Worm (Caenorhabditis elegans) whole organism, young adult: ENCODE measurements around the gene B0222.15.

ENCODE experiments used
- B0261.1 ChIP-seq: sonication (generic microtip); optimal IDR thresholded peaks from 2 replicates; lab custom pipeline; 2016; ENCODE audit warnings: mild to moderate bottlenecking, missing genetic modification characterization, moderate library complexity, missing compliant biosample characterization
- F52B5.7 ChIP-seq: sonication (generic microtip); optimal IDR thresholded peaks from 2 replicates; lab custom pipeline; 2016; ENCODE audit warnings: mild to moderate bottlenecking, missing genetic modification characterization, missing compliant biosample characterization
- F57A8.1 ChIP-seq: fragments of 200-800 bp; sonication (Bioruptor generic); optimal IDR thresholded peaks from 2 replicates; lab custom pipeline; 2018; ENCODE audit warnings: mild to moderate bottlenecking, missing genetic modification characterization, moderate library complexity, missing compliant biosample characterization
- F57C9.4 ChIP-seq: sonication (generic microtip); optimal IDR thresholded peaks from 2 replicates; lab custom pipeline; 2017; ENCODE audit warnings: mild to moderate bottlenecking, missing genetic modification characterization, missing compliant biosample characterization
- K12H6.12 ChIP-seq: fragments of 200-800 bp; sonication (Bioruptor generic); optimal IDR thresholded peaks from 2 replicates; lab custom pipeline; 2018; ENCODE audit warnings: mild to moderate bottlenecking, missing genetic modification characterization, missing compliant biosample characterization
- Y95B8A.8 ChIP-seq: fragments of 200-800 bp; sonication (Bioruptor generic); IDR thresholded peaks from 2 replicates; pipeline ENCODE4 v1.3.6; 2022; ENCODE audit warnings: missing genetic modification reagents, missing genetic modification characterization, missing compliant biosample characterization
- ZK185.1 ChIP-seq: sonication (generic microtip); optimal IDR thresholded peaks from 2 replicates; lab custom pipeline; 2016; ENCODE audit warnings: mild to moderate bottlenecking, missing genetic modification characterization, missing compliant biosample characterization; ENCODE audit not compliant: poor library complexity, severe bottlenecking
- aptf-2 ChIP-seq: fragments of 200-800 bp; sonication (Bioruptor generic); conservative IDR thresholded peaks from 2 replicates; pipeline ENCODE4 v1.3.6; 2022; ENCODE audit warnings: missing genetic modification reagents, missing genetic modification characterization, missing compliant biosample characterization
- atf-7 ChIP-seq: sonication (generic microtip); optimal IDR thresholded peaks from 2 replicates; lab custom pipeline; 2017; ENCODE audit warnings: mild to moderate bottlenecking, missing genetic modification characterization, missing compliant biosample characterization
- cebp-1 ChIP-seq, 2 experiments: fragments of 200-800 bp in 1 of 2; sonication (Bioruptor generic) in 1 of 2; sonication (generic microtip) in 1 of 2; IDR thresholded peaks in 1 of 2; optimal IDR thresholded peaks in 1 of 2; 2 replicates each; pipeline versions ENCODE4 v1.3.6 to Lab custom; 2017 to 2022; ENCODE audit warnings: missing compliant biosample characterization in 2 of 2, missing genetic modification characterization in 2 of 2, mild to moderate bottlenecking in 1 of 2, missing genetic modification reagents in 1 of 2, moderate library complexity in 1 of 2
- ceh-100 ChIP-seq: fragments of 200-800 bp; sonication (Bioruptor generic); IDR thresholded peaks from 2 replicates; pipeline ENCODE4 v1.3.6; 2022; ENCODE audit warnings: missing genetic modification reagents, missing genetic modification characterization, missing compliant biosample characterization
- ceh-40 ChIP-seq: fragments of 200-800 bp; sonication (Bioruptor generic); IDR thresholded peaks from 2 replicates; pipeline ENCODE4 v1.3.6; 2022; ENCODE audit warnings: missing genetic modification characterization, missing compliant biosample characterization
- efl-1 ChIP-seq: fragments of 150-350 bp; optimal IDR thresholded peaks from 2 replicates; lab custom pipeline; 2014; ENCODE audit warnings: missing biosample characterization, missing genetic modification reagents, missing genetic modification characterization
- egl-44 ChIP-seq: fragments of 200-800 bp; sonication (Bioruptor generic); IDR thresholded peaks from 2 replicates; pipeline ENCODE4 v1.3.6; 2022; ENCODE audit warnings: missing genetic modification reagents, missing genetic modification characterization, missing compliant biosample characterization
- ets-4 ChIP-seq: fragments of 200-800 bp; sonication (Bioruptor generic); optimal IDR thresholded peaks from 2 replicates; lab custom pipeline; 2018; ENCODE audit warnings: mild to moderate bottlenecking, missing genetic modification characterization, missing compliant biosample characterization
- hmg-1.2 ChIP-seq: fragments of 200-800 bp; sonication (Bioruptor generic); IDR thresholded peaks from 2 replicates; pipeline ENCODE4 v1.3.6; 2022; ENCODE audit warnings: missing genetic modification reagents, missing genetic modification characterization, missing compliant biosample characterization
- hmg-20 ChIP-seq: fragments of 200-800 bp; sonication (Bioruptor generic); IDR thresholded peaks from 2 replicates; pipeline ENCODE4 v1.3.6; 2022; ENCODE audit warnings: missing genetic modification reagents, missing genetic modification characterization, missing compliant biosample characterization
- let-607 ChIP-seq, 2 experiments: fragments of 200-800 bp in 1 of 2; sonication (Bioruptor generic) in 1 of 2; sonication (generic microtip) in 1 of 2; optimal IDR thresholded peaks; 2 replicates each; lab custom pipeline; 2016 to 2018; ENCODE audit warnings: mild to moderate bottlenecking in 2 of 2, missing compliant biosample characterization in 2 of 2, missing genetic modification characterization in 2 of 2, moderate library complexity in 2 of 2, missing genotype in 1 of 2
- lin-40 ChIP-seq: sonication (generic microtip); optimal IDR thresholded peaks from 2 replicates; lab custom pipeline; 2016; ENCODE audit warnings: missing genetic modification characterization, mild to moderate bottlenecking, missing compliant biosample characterization, missing genotype, missing genetic modification reagents
- lin-54 ChIP-seq: fragments of 200-800 bp; sonication (Bioruptor generic); optimal IDR thresholded peaks from 2 replicates; lab custom pipeline; 2018; ENCODE audit warnings: mild to moderate bottlenecking, missing genetic modification characterization, missing compliant biosample characterization
- madf-8 ChIP-seq: fragments of 200-800 bp; sonication (Bioruptor generic); conservative IDR thresholded peaks from 2 replicates; pipeline ENCODE4 v1.3.6; 2022; ENCODE audit warnings: missing genetic modification reagents, missing genetic modification characterization, missing compliant biosample characterization
- nfya-2 ChIP-seq: fragments of 200-800 bp; sonication (Bioruptor generic); IDR thresholded peaks from 2 replicates; pipeline ENCODE4 v1.3.6; 2022; ENCODE audit warnings: missing genetic modification reagents, missing genetic modification characterization, missing compliant biosample characterization
- nfyb-1 ChIP-seq: fragments of 200-800 bp; sonication (Bioruptor generic); IDR thresholded peaks from 2 replicates; pipeline ENCODE4 v1.3.6; 2022; ENCODE audit warnings: missing genetic modification reagents, missing genetic modification characterization, missing compliant biosample characterization
- nhr-179 ChIP-seq: sonication (generic microtip); optimal IDR thresholded peaks from 2 replicates; lab custom pipeline; 2016; ENCODE audit warnings: mild to moderate bottlenecking, missing genetic modification characterization, missing compliant biosample characterization
- nhr-27 ChIP-seq: fragments of 200-800 bp; sonication (Bioruptor generic); optimal IDR thresholded peaks from 2 replicates; lab custom pipeline; 2018; ENCODE audit warnings: mild to moderate bottlenecking, missing genetic modification characterization, moderate library complexity, missing compliant biosample characterization
- nhr-80 ChIP-seq: sonication (generic microtip); optimal IDR thresholded peaks from 2 replicates; lab custom pipeline; 2016; ENCODE audit warnings: missing genetic modification characterization, missing compliant biosample characterization
- rcor-1 ChIP-seq: fragments of 200-800 bp; sonication (Bioruptor generic); IDR thresholded peaks from 2 replicates; pipeline ENCODE4 v1.3.6; 2022; ENCODE audit warnings: missing genetic modification reagents, missing genetic modification characterization, missing compliant biosample characterization
- rpc-1 ChIP-seq, 2 experiments: fragments of 150-350 bp in 1 of 2; sonication (generic microtip) in 1 of 2; optimal IDR thresholded peaks; 2 replicates each; lab custom pipeline; 2014 to 2018; ENCODE audit warnings: missing biosample characterization in 1 of 2, missing genetic modification characterization in 1 of 2, missing genetic modification reagents in 1 of 2, missing genotype in 1 of 2
- sdz-38 ChIP-seq: sonication (generic microtip); optimal IDR thresholded peaks from 2 replicates; lab custom pipeline; 2016; ENCODE audit warnings: missing genotype, missing genetic modification characterization, missing compliant biosample characterization
- sea-2 ChIP-seq: fragments of 200-800 bp; sonication (Bioruptor generic); IDR thresholded peaks from 2 replicates; pipeline ENCODE4 v1.3.6; 2022; ENCODE audit warnings: missing genetic modification characterization, missing compliant biosample characterization
- snpc-1.3 ChIP-seq: sonication (generic microtip); optimal IDR thresholded peaks from 2 replicates; lab custom pipeline; 2017; ENCODE audit warnings: missing genetic modification characterization, mild to moderate bottlenecking, missing compliant biosample characterization, antibody characterized with exemption, moderate library complexity, missing genotype, missing genetic modification reagents; ENCODE audit not compliant: insufficient read depth
- snpc-4 ChIP-seq, 5 experiments: fragments of 150-350 bp in 1 of 5; sonication (generic microtip) in 4 of 5; optimal IDR thresholded peaks; 2 replicates each; lab custom pipeline; 2014 to 2018; ENCODE audit warnings: missing genetic modification characterization in 5 of 5, missing biosample characterization in 3 of 5, antibody characterized with exemption in 2 of 5, mild to moderate bottlenecking in 2 of 5, missing compliant biosample characterization in 2 of 5, missing genotype in 2 of 5, moderate library complexity in 2 of 5, missing genetic modification reagents in 1 of 5
- somi-1 ChIP-seq: fragments of 200-800 bp; sonication (Bioruptor generic); optimal IDR thresholded peaks from 2 replicates; lab custom pipeline; 2018; ENCODE audit warnings: mild to moderate bottlenecking, missing genetic modification characterization, missing compliant biosample characterization
- tbp1 ChIP-seq: fragments of 200-800 bp; sonication (Bioruptor generic); optimal IDR thresholded peaks from 2 replicates; lab custom pipeline; 2018; ENCODE audit warnings: mild to moderate bottlenecking, missing genetic modification characterization, missing compliant biosample characterization
- unc-130 ChIP-seq: sonication (generic microtip); optimal IDR thresholded peaks from 2 replicates; lab custom pipeline; 2016; ENCODE audit warnings: missing genetic modification reagents, missing genetic modification characterization, missing compliant biosample characterization
- zfh-2 ChIP-seq: fragments of 200-800 bp; sonication (Bioruptor generic); conservative IDR thresholded peaks from 2 replicates; pipeline ENCODE4 v1.3.6; 2022; ENCODE audit warnings: missing genetic modification reagents, missing genetic modification characterization, missing compliant biosample characterization
- ztf-28 ChIP-seq: fragments of 200-800 bp; sonication (Bioruptor generic); IDR thresholded peaks from 2 replicates; pipeline ENCODE4 v1.3.6; 2022; ENCODE audit warnings: missing genetic modification reagents, missing genetic modification characterization, missing compliant biosample characterization
- ztf-3 ChIP-seq: fragments of 200-800 bp; sonication (Bioruptor generic); optimal IDR thresholded peaks from 2 replicates; lab custom pipeline; 2018; ENCODE audit warnings: mild to moderate bottlenecking, missing genetic modification characterization, missing compliant biosample characterization
- ztf-6 ChIP-seq: fragments of 200-800 bp; sonication (Bioruptor generic); IDR thresholded peaks from 2 replicates; pipeline ENCODE4 v1.3.6; 2022; ENCODE audit warnings: missing genetic modification reagents, missing genetic modification characterization, missing compliant biosample characterization

B0222.15 gene

ce11 chrV:9130766-9131165, 25.8 kb downstream of the B0222.15 start, which contains the start of gene F21C10.19:
F21C10.19 (plus strand) TSS chrV:9131066.
- TF ChIP-seq rpc-1 (optimal IDR thresholded peaks at IDR 0.05; lab: Kevin White, UChicago) (no peak), rpc-1 (tag; optimal IDR thresholded peaks at IDR 0.05; lab: Kevin White, UChicago) (no peak), nhr-80 (no peak), F57C9.4 (tag; lab: Kevin White, UChicago) (no peak), lin-40 (no peak), ztf-28 (GFP tag; lab: Robert Waterston, UW) (no peak), F57A8.1 (no peak), aptf-2 (GFP tag; lab: Robert Waterston, UW) (no peak), sea-2 (GFP tag; lab: Robert Waterston, UW) (no peak), K12H6.12 (tag; lab: Kevin White, UChicago) (no peak), snpc-4 (GFP tag; optimal IDR thresholded peaks at IDR 0.05; lab: Kevin White, UChicago) (no peak), snpc-4 (tag; optimal IDR thresholded peaks at IDR 0.05; lab: Kevin White, UChicago) (no peak), nhr-27 (no peak), unc-130 (no peak), ZK185.1 (no peak), egl-44 (GFP tag; lab: Robert Waterston, UW) (no peak)

- no peak for TF ChIP-seq nfya-2 (GFP tag; lab: Robert Waterston, UW)
- no peak for TF ChIP-seq ztf-6 (GFP tag; lab: Robert Waterston, UW)
- TF ChIP-seq ceh-100, result no peak
- 0 out of 2 replicates have a peak, but pooled peaks have one; percentile 9 for TF ChIP-seq nfyb-1 (GFP tag; lab: Robert Waterston, UW)
- peak; percentile 71; the same call in 1 of the 2 replicates for TF ChIP-seq cebp-1 (GFP tag; IDR thresholded peaks at IDR 0.05; lab: Robert Waterston, UW)
- TF ChIP-seq cebp-1 (tag; optimal IDR thresholded peaks at IDR 0.05; lab: Kevin White, UChicago), result peak; percentile 92
- peak; percentile 73; the same call in 1 of the 2 replicates for TF ChIP-seq hmg-1.2 (GFP tag; lab: Robert Waterston, UW)
- TF ChIP-seq snpc-1.3 (tag; lab: Kevin White, UChicago), result no peak
- TF ChIP-seq, all 124 proteins: peak for 3
Observed at ce11 chrV:9128562-9128961, 28.0 kb downstream of the B0222.15 start.

DNA sequence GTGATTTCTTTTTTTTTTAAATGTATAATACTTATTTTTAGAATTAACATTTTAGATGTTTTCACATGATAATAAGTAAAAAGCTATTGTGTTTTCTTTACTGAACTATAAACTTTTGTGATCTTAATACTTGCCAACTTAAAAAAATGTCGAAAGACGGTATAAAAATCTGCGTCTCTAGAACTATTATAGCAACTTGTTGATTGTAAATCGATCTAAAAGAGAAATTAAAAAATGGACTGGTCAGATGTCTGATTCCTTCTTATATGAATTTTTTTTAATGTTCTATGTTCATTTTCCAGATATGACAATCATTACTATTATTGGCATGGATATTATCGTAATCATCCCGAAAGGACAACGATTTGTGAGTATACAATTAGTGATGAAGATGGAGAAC, 28.8 kb downstream of the B0222.15 start, which contains the start of gene F21C10.3:
Gene F21C10.3, plus strand, starts transcription at position 301 of the 400 bp plus-strand sequence.
- TF ChIP-seq rcor-1 (GFP tag; lab: Robert Waterston, UW), result no peak
- TF ChIP-seq ztf-3 (GFP tag; lab: Kevin White, UChicago), result no peak
- TF ChIP-seq zfh-2, result no peak
- TF ChIP-seq efl-1, result no peak
- TF ChIP-seq let-607 (tag; optimal IDR thresholded peaks at IDR 0.05; lab: Kevin White, UChicago), result no peak
- no peak for TF ChIP-seq B0261.1 (tag; lab: Kevin White, UChicago)
- TF ChIP-seq sdz-38, result no peak
- no peak for TF ChIP-seq ceh-40 (GFP tag; lab: Robert Waterston, UW)
- no peak for TF ChIP-seq F52B5.7 (tag; lab: Kevin White, UChicago)
- no peak for TF ChIP-seq hmg-20 (GFP tag; lab: Robert Waterston, UW)
- TF ChIP-seq tbp1 (GFP tag; lab: Kevin White, UChicago), result no peak
- TF ChIP-seq nhr-179, result no peak
- no peak for TF ChIP-seq somi-1 (GFP tag; lab: Kevin White, UChicago)
- TF ChIP-seq lin-54 (GFP tag; lab: Kevin White, UChicago), result no peak
- TF ChIP-seq atf-7 (tag; lab: Kevin White, UChicago), result no peak
- TF ChIP-seq madf-8 (GFP tag; lab: Robert Waterston, UW), result no peak
- TF ChIP-seq ztf-28 (GFP tag; lab: Robert Waterston, UW), result no peak
- no peak for TF ChIP-seq hmg-1.2 (GFP tag; lab: Robert Waterston, UW)
- no peak for TF ChIP-seq ets-4 (GFP tag; lab: Kevin White, UChicago)
- no peak for TF ChIP-seq Y95B8A.8 (GFP tag; lab: Robert Waterston, UW)
- TF ChIP-seq, all 124 proteins: peak for 0
